Fruit fly (Drosophila melanogaster): ENCODE measurements around the gene AP-1gamma.

AP-1gamma gene

dm6 chrX:9118961-9119633, 10.6 kb downstream of the AP-1gamma start (continued):
- no peak for TF ChIP-seq Bteb2 (GFP tag; optimal IDR thresholded peaks at IDR 0.05)
- peak; percentile 65 for TF ChIP-seq CG18262 (tag; optimal IDR thresholded peaks at IDR 0.05)
- TF ChIP-seq CG11560 (tag; IDR thresholded peaks at IDR 0.05): no peak
- no peak for TF ChIP-seq eyg (GFP tag; optimal IDR thresholded peaks at IDR 0.05)

dm6 chrX:9119671-9120364, 11.3 kb downstream of the AP-1gamma start:
- TF ChIP-seq CG13424 (tag; optimal IDR thresholded peaks at IDR 0.05) (peak; percentile 27), CG10209 (GFP tag; optimal IDR thresholded peaks at IDR 0.05) (peak; percentile 34), CG12391 (tag; optimal IDR thresholded peaks at IDR 0.05) (peak; percentile 28), CG15269 (tag; optimal IDR thresholded peaks at IDR 0.05) (peak; percentile 50), Blimp-1 (GFP tag; optimal IDR thresholded peaks at IDR 0.05) (peak; percentile 15), bsh (GFP tag; optimal IDR thresholded peaks at IDR 0.05) (peak in 1 of 2 experiments; percentile 18), tio (GFP tag; optimal IDR thresholded peaks at IDR 0.05) (peak; percentile 6), CG7556 (GFP tag; optimal IDR thresholded peaks at IDR 0.05) (peak; percentile 65), Sox100B (GFP tag; optimal IDR thresholded peaks at IDR 0.05) (peak; percentile 67), Chrac-16 (GFP tag; optimal IDR thresholded peaks at IDR 0.05) (peak; percentile 28), PHDP (tag; optimal IDR thresholded peaks at IDR 0.05) (peak; percentile 6), Hr51 (GFP tag; optimal IDR thresholded peaks at IDR 0.05) (peak in 1 of 2 experiments; percentile 35), CG17385 (GFP tag; optimal IDR thresholded peaks at IDR 0.05) (peak; percentile 39), oc (tag; optimal IDR thresholded peaks at IDR 0.05) (no peak), fd96Cb (tag; optimal IDR thresholded peaks at IDR 0.05) (peak; percentile 32), CG16863 (GFP tag; optimal IDR thresholded peaks at IDR 0.05) (peak; percentile 3), org-1 (GFP tag; optimal IDR thresholded peaks at IDR 0.05) (peak; percentile 26), CG16813 (GFP tag; IDR thresholded peaks at IDR 0.05; ENCODE audit: partially characterized antibody) (no peak), CG3838 (GFP tag; optimal IDR thresholded peaks at IDR 0.05) (no peak), CG30403 (GFP tag; optimal IDR thresholded peaks at IDR 0.05) (peak; percentile 38), CG5180 (GFP tag; optimal IDR thresholded peaks at IDR 0.05) (peak; percentile 23), lab (GFP tag; optimal IDR thresholded peaks at IDR 0.05) (peak; percentile 43), nmo (GFP tag; optimal IDR thresholded peaks at IDR 0.05) (peak; percentile 53), CG9215 (GFP tag; IDR thresholded peaks at IDR 0.05) (no peak), Med (GFP tag) (peak; percentile 63), vnd (GFP tag; IDR thresholded peaks at IDR 0.05; ENCODE audit: partially characterized antibody) (no peak), sc (optimal IDR thresholded peaks at IDR 0.05) (no peak), sc (GFP tag; optimal IDR thresholded peaks at IDR 0.05) (no peak), grau (tag; optimal IDR thresholded peaks at IDR 0.05) (peak; percentile 29), shn (GFP tag; optimal IDR thresholded peaks at IDR 0.05) (no peak), crol (GFP tag; IDR thresholded peaks at IDR 0.05) (peak; percentile 73), CG2875 (GFP tag; optimal IDR thresholded peaks at IDR 0.05) (peak; percentile 4), tna (GFP tag; IDR thresholded peaks at IDR 0.05; ENCODE audit: partially characterized antibody) (no peak), lmd (GFP tag; IDR thresholded peaks at IDR 0.05) (peak; percentile 44), CG13894 (tag; optimal IDR thresholded peaks at IDR 0.05) (no peak), CG18619 (GFP tag; optimal IDR thresholded peaks at IDR 0.05) (peak; percentile 5), ken (GFP tag; IDR thresholded peaks at IDR 0.05) (0 out of 3 replicates have a peak, but pooled peaks have one; percentile 11), CG16815 (GFP tag; optimal IDR thresholded peaks at IDR 0.05) (peak; percentile 14), cwo (GFP tag; optimal IDR thresholded peaks at IDR 0.05) (peak; percentile 0), D19B (GFP tag; optimal IDR thresholded peaks at IDR 0.05) (peak; percentile 7), CG10267 (tag; optimal IDR thresholded peaks at IDR 0.05) (peak; percentile 8)
